Worm (Caenorhabditis elegans) whole organism, L2 larva: ENCODE results near the gene F47G9.4.

Source experiments
- ceh-82 ChIP-seq: fragments of 150-350 bp; optimal IDR thresholded peaks from 2 replicates; lab custom pipeline; 2014; ENCODE audit warnings: missing biosample characterization, missing genetic modification characterization
- elt-1 ChIP-seq: fragments of 150-350 bp; optimal IDR thresholded peaks from 2 replicates; lab custom pipeline; 2014; ENCODE audit warnings: missing biosample characterization, missing genetic modification characterization
- fos-1 ChIP-seq: fragments of 150-350 bp; optimal IDR thresholded peaks from 2 replicates; lab custom pipeline; 2014; ENCODE audit warnings: missing biosample characterization, missing genetic modification characterization
- nhr-6 ChIP-seq: fragments of 150-350 bp; optimal IDR thresholded peaks from 2 replicates; lab custom pipeline; 2014; ENCODE audit warnings: missing biosample characterization, missing genetic modification characterization
- snpc-4 ChIP-seq: fragments of 150-350 bp; optimal IDR thresholded peaks from 2 replicates; lab custom pipeline; 2014; ENCODE audit warnings: missing biosample characterization, missing genetic modification characterization
- unc-62 ChIP-seq: fragments of 150-350 bp; optimal IDR thresholded peaks from 2 replicates; lab custom pipeline; 2014; ENCODE audit warnings: missing biosample characterization, missing genetic modification reagents, missing genetic modification characterization
- zag-1 ChIP-seq: fragments of 150-350 bp; optimal IDR thresholded peaks from 2 replicates; lab custom pipeline; 2014; ENCODE audit warnings: missing biosample characterization, missing genetic modification characterization
- ztf-4 ChIP-seq: fragments of 150-350 bp; optimal IDR thresholded peaks from 2 replicates; lab custom pipeline; 2014; ENCODE audit warnings: missing biosample characterization, missing genetic modification characterization

- TF ChIP-seq ztf-4 (no peak), nhr-6 (tag; lab: Kevin White, UChicago) (no peak), unc-62 (GFP tag; lab: Kevin White, UChicago) (no peak), zag-1 (tag; lab: Kevin White, UChicago) (no peak), snpc-4 (tag; lab: Kevin White, UChicago) (no peak), elt-1 (tag; lab: Kevin White, UChicago) (no peak), ceh-82 (no peak), fos-1 (no peak)
Observed at ce11 chrV:11312904-11313303, 8.7 kb downstream of the F47G9.4 start.
